Fruit fly (Drosophila melanogaster): ENCODE data around the gene PolI.
A peak's percentile ranks its signal among the peaks of the same experiment; 100 is the strongest.

Gene PolI

dm6 chr3R:8217727-8218126 is 15.6 kb upstream of the PolI start, which contains the start of gene CG7800 (continued):
- TF ChIP-seq row (GFP tag; IDR thresholded peaks at IDR 0.05): no peak
- TF ChIP-seq grau (tag; optimal IDR thresholded peaks at IDR 0.05): no peak
- no peak for TF ChIP-seq grn (GFP tag; optimal IDR thresholded peaks at IDR 0.05)
- TF ChIP-seq run (tag; optimal IDR thresholded peaks at IDR 0.05): no peak
- TF ChIP-seq CG14014 (GFP tag; IDR thresholded peaks at IDR 0.05): no peak
- TF ChIP-seq CG18599 (GFP tag; optimal IDR thresholded peaks at IDR 0.05): no peak

DNA sequence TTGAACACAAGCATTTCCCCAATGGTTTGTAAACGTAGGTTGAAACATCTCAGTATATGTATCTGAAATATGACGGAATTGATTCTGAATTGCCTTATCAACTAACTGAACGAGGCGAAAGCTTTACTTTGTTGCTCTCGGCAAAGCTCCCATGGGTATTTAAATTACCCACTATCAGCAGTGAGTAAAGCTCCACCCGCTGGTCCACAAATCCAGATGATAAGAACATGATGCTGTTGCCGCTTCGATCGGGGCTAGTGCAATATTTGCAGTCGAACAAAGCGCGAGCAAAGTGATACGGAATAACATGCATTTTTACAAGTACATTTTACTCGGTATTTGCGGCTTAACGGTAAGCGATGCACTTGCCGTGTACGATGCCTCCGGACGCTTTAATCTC is 13.4 kb upstream of the PolI start, which contains the start of gene CG18249:
TSS of gene CG18249 (plus strand) at position 256 of the 400 bp plus-strand sequence.
- TF ChIP-seq yki (optimal IDR thresholded peaks at IDR 0.05) (no peak), CG15073 (GFP tag; optimal IDR thresholded peaks at IDR 0.05) (no peak), ind (GFP tag; optimal IDR thresholded peaks at IDR 0.05) (no peak), CG34376 (GFP tag; optimal IDR thresholded peaks at IDR 0.05) (peak; percentile 11), sens (GFP tag) (peak; percentile 44), ATbp (GFP tag; optimal IDR thresholded peaks at IDR 0.05) (peak; percentile 3)

dm6 chr3R:8223074-8223597 is 10.2 kb upstream of the PolI start:
- TF ChIP-seq CG2875 (GFP tag; optimal IDR thresholded peaks at IDR 0.05): no peak
- no peak for TF ChIP-seq Dfd (GFP tag; optimal IDR thresholded peaks at IDR 0.05)
- peak; percentile 99 for TF ChIP-seq CG8359 (GFP tag; optimal IDR thresholded peaks at IDR 0.05; ENCODE audit: borderline replicate concordance)
- no peak for TF ChIP-seq zfh1 (GFP tag; IDR thresholded peaks at IDR 0.05)
- TF ChIP-seq CG10321 (GFP tag; IDR thresholded peaks at IDR 0.05): peak; percentile 23; the same call in 1 of the 2 replicates
- no peak for TF ChIP-seq CG31441 (GFP tag; IDR thresholded peaks at IDR 0.05)
- TF ChIP-seq ara (GFP tag; IDR thresholded peaks at IDR 0.05): no peak
- TF ChIP-seq Hr78 (GFP tag; optimal IDR thresholded peaks at IDR 0.05): no peak
- TF ChIP-seq Hsf (GFP tag; optimal IDR thresholded peaks at IDR 0.05): no peak
- TF ChIP-seq cas (GFP tag; IDR thresholded peaks at IDR 0.05): no peak
- no peak for TF ChIP-seq CG13624 (GFP tag; optimal IDR thresholded peaks at IDR 0.05)
- TF ChIP-seq slbo (GFP tag; IDR thresholded peaks at IDR 0.05): no peak
- no peak for TF ChIP-seq fd102C (GFP tag; optimal IDR thresholded peaks at IDR 0.05)
- TF ChIP-seq bsh (GFP tag; optimal IDR thresholded peaks at IDR 0.05): no peak
- no peak for TF ChIP-seq Rfx (GFP tag; IDR thresholded peaks at IDR 0.05)
- no peak for TF ChIP-seq CG15269 (tag; optimal IDR thresholded peaks at IDR 0.05)
- no peak for TF ChIP-seq CoRest (tag; optimal IDR thresholded peaks at IDR 0.05)
- peak; percentile 67 for TF ChIP-seq grn (GFP tag; optimal IDR thresholded peaks at IDR 0.05)
- no peak for TF ChIP-seq Gsc (GFP tag; IDR thresholded peaks at IDR 0.05)
- no peak for TF ChIP-seq sima (GFP tag; optimal IDR thresholded peaks at IDR 0.05)
- TF ChIP-seq CG1832 (GFP tag; optimal IDR thresholded peaks at IDR 0.05): peak; percentile 58
- TF ChIP-seq Nf-YA (GFP tag; IDR thresholded peaks at IDR 0.05): no peak
- no peak for TF ChIP-seq Bdp1 (GFP tag; optimal IDR thresholded peaks at IDR 0.05)
- no peak for TF ChIP-seq mam (GFP tag; optimal IDR thresholded peaks at IDR 0.05)
- no peak for TF ChIP-seq chif (GFP tag; optimal IDR thresholded peaks at IDR 0.05)
- peak; percentile 40; the same call in 1 of the 2 replicates for TF ChIP-seq vvl (GFP tag; IDR thresholded peaks at IDR 0.05)
- TF ChIP-seq Nf-YC (tag; optimal IDR thresholded peaks at IDR 0.05): peak; percentile 42
- no peak for TF ChIP-seq Hr3 (GFP tag; optimal IDR thresholded peaks at IDR 0.05)
- TF ChIP-seq Med (GFP tag): no peak
- no peak for TF ChIP-seq sd (tag; optimal IDR thresholded peaks at IDR 0.05)
- TF ChIP-seq Mrtf (GFP tag; IDR thresholded peaks at IDR 0.05): no peak
- TF ChIP-seq CG12299 (tag; optimal IDR thresholded peaks at IDR 0.05): no peak
- no peak for TF ChIP-seq nom (GFP tag; optimal IDR thresholded peaks at IDR 0.05)
- TF ChIP-seq kay (GFP tag; optimal IDR thresholded peaks at IDR 0.05): no peak
- no peak for TF ChIP-seq BEAF-32 (GFP tag; optimal IDR thresholded peaks at IDR 0.05)
- TF ChIP-seq lbe (GFP tag; optimal IDR thresholded peaks at IDR 0.05): no peak
- no peak for TF ChIP-seq cwo (GFP tag; optimal IDR thresholded peaks at IDR 0.05)
